Fruit fly (Drosophila melanogaster): ENCODE results near the gene CG9663.
A peak's percentile ranks its signal among the peaks of the same experiment; 100 is the strongest.

CG9663 gene

DNA sequence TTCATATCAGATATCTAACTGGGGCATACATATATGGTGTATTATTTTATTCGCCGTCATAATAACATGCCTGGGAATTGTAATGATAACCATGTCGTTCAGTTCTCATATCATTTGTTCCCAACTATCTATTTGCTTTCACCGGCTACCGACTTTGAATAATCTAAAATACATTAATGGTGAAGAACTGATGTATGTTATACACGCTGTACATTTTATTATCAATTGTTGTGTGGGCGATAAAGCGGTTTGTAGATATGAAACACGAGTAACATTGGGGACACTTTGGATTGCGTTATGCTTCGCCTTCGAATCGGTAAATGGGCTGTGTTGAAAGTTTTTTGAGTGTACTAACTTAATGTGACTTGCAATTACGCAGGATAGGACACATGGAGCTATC is 3.8 kb downstream of the CG9663 start:
- TF ChIP-seq Blimp-1 (GFP tag; optimal IDR thresholded peaks at IDR 0.05): no peak
- no peak for TF ChIP-seq Gug (GFP tag; IDR thresholded peaks at IDR 0.05)
- TF ChIP-seq svp (GFP tag): no peak
- no peak for TF ChIP-seq Lpt (GFP tag; optimal IDR thresholded peaks at IDR 0.05)
- TF ChIP-seq esn (GFP tag; optimal IDR thresholded peaks at IDR 0.05): no peak
- TF ChIP-seq Eip93F (GFP tag; optimal IDR thresholded peaks at IDR 0.05): no peak
- no peak for TF ChIP-seq fd59A (GFP tag; optimal IDR thresholded peaks at IDR 0.05)
- TF ChIP-seq fkh (GFP tag; optimal IDR thresholded peaks at IDR 0.05): no peak
- TF ChIP-seq CG1621 (tag; optimal IDR thresholded peaks at IDR 0.05): no peak
- no peak for TF ChIP-seq CG8119 (GFP tag; IDR thresholded peaks at IDR 0.05)
- TF ChIP-seq net (GFP tag; optimal IDR thresholded peaks at IDR 0.05): no peak
- no peak for TF ChIP-seq achi (GFP tag; optimal IDR thresholded peaks at IDR 0.05)
- no peak for TF ChIP-seq eg (GFP tag; IDR thresholded peaks at IDR 0.05)
- TF ChIP-seq dsx (GFP tag; optimal IDR thresholded peaks at IDR 0.05; ENCODE audit: poor library complexity, severe bottlenecking): no peak
- no peak for TF ChIP-seq OdsH (GFP tag; optimal IDR thresholded peaks at IDR 0.05)
- no peak for TF ChIP-seq cyc (GFP tag; optimal IDR thresholded peaks at IDR 0.05)
- no peak for TF ChIP-seq pdm3 (GFP tag; optimal IDR thresholded peaks at IDR 0.05)
- no peak for TF ChIP-seq CG10669 (GFP tag; optimal IDR thresholded peaks at IDR 0.05)
- no peak for TF ChIP-seq Sox15 (GFP tag; optimal IDR thresholded peaks at IDR 0.05)

- TF ChIP-seq fkh (GFP tag; optimal IDR thresholded peaks at IDR 0.05) (no peak), svp (GFP tag) (peak; percentile 59), vri (GFP tag; optimal IDR thresholded peaks at IDR 0.05) (peak; percentile 59)
These were observed 4.9 kb downstream of the CG9663 start for dm6 chr2L:3298065-3298469.

- TF ChIP-seq CG6854 (GFP tag; optimal IDR thresholded peaks at IDR 0.05): no peak
- TF ChIP-seq dsx (GFP tag; optimal IDR thresholded peaks at IDR 0.05; ENCODE audit: poor library complexity, severe bottlenecking): no peak
- no peak for TF ChIP-seq CG6163 (GFP tag; IDR thresholded peaks at IDR 0.05)
- TF ChIP-seq svp (GFP tag): peak; percentile 33
- no peak for TF ChIP-seq CG8119 (GFP tag; IDR thresholded peaks at IDR 0.05)
- peak; percentile 49 for TF ChIP-seq Eip93F (GFP tag; optimal IDR thresholded peaks at IDR 0.05)
- no peak for TF ChIP-seq fd85E (GFP tag; optimal IDR thresholded peaks at IDR 0.05)
- peak; percentile 48 for TF ChIP-seq Eip78C (GFP tag)
- no peak for TF ChIP-seq CG4318 (GFP tag; optimal IDR thresholded peaks at IDR 0.05)
- TF ChIP-seq dac (GFP tag; optimal IDR thresholded peaks at IDR 0.05): no peak
- no peak for TF ChIP-seq CG16779 (tag; optimal IDR thresholded peaks at IDR 0.05)
- TF ChIP-seq achi (GFP tag; optimal IDR thresholded peaks at IDR 0.05): no peak
These were observed 8.4 kb downstream of the CG9663 start, which contains the start of gene CG9664 for dm6 chr2L:3294572-3294971. Gene CG9664 (minus strand): TSS chr2L:3294706.

DNA sequence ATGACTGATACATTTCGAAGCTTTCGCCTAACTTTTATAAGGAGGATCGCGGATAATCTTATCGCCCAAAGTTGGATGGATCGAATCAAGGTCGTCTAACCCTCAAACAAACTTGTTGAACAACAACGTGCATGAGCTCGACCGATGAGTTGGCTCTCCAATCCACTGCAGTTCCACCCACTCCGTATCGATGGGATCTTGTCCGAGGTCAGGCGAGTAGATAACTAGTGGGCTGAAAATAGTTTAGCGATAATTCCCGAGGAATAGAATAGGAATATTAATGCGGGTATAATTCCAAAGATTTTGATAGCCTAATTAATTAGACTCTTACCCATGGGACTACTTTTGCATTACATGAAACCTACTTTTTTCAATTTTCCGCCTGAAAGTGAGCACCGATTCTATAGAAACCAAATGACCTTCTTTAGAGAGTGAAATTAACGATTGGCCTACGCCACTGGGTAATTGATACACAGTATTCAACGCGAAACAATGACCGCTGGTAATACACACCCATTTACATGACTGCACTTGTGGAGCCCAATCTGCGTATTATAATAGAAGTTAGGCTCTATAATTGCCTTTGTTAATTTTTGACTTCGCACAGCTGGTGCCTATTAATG is 9.1 kb downstream of the CG9663 start:
- TF ChIP-seq dsx (GFP tag; optimal IDR thresholded peaks at IDR 0.05; ENCODE audit: poor library complexity, severe bottlenecking) (no peak), svp (GFP tag) (peak; percentile 74)

- TF ChIP-seq fkh (GFP tag; optimal IDR thresholded peaks at IDR 0.05) (peak; percentile 84), CG6163 (GFP tag; IDR thresholded peaks at IDR 0.05) (0 out of 3 replicates have a peak, but pooled peaks have one; percentile 38), CG10669 (GFP tag; optimal IDR thresholded peaks at IDR 0.05) (peak; percentile 16), CG16779 (tag; optimal IDR thresholded peaks at IDR 0.05) (no peak), CG11762 (GFP tag; optimal IDR thresholded peaks at IDR 0.05; ENCODE audit: insufficient read depth) (no peak), CG10631 (GFP tag; optimal IDR thresholded peaks at IDR 0.05) (peak; percentile 20), eg (GFP tag; IDR thresholded peaks at IDR 0.05) (peak; percentile 36; the same call in 1 of the 3 replicates), CG31627 (GFP tag; optimal IDR thresholded peaks at IDR 0.05) (no peak), CG6792 (GFP tag; optimal IDR thresholded peaks at IDR 0.05) (no peak)
These were observed 22.4 kb downstream of the CG9663 start, which contains the start of gene OtopLb for dm6 chr2L:3280484-3280993. Gene OtopLb (minus strand): TSS chr2L:3280534.

All from whole organism, prepupa.